Fruit fly (Drosophila melanogaster) Kc167 (cell line): ENCODE results near the gene yellow-k.

Source experiments
- Myc ChIP-seq: fragments of >200 bp; optimal IDR thresholded peaks from 2 replicates; lab custom pipeline; 2017; ENCODE audit warnings: missing external identifiers
- Sin3A ChIP-seq: fragments of >200 bp; optimal IDR thresholded peaks from 2 replicates; lab custom pipeline; 2018; ENCODE audit warnings: missing external identifiers
- h ChIP-seq: fragments of >200 bp; optimal IDR thresholded peaks from 3 replicates; lab custom pipeline; 2018; ENCODE audit warnings: missing external identifiers
- insv ChIP-seq: fragments of >200 bp; optimal IDR thresholded peaks from 3 replicates; lab custom pipeline; 2018; ENCODE audit warnings: missing external identifiers
- psq ChIP-seq: fragments of >200 bp; optimal IDR thresholded peaks from 2 replicates; lab custom pipeline; 2017; ENCODE audit warnings: missing external identifiers
- ttk ChIP-seq: sonication (Bioruptor generic); optimal IDR thresholded peaks from 2 replicates; lab custom pipeline; 2017; ENCODE audit warnings: missing external identifiers

The yellow-k gene

dm6 chr3L:15520320-15520719 lies at the start of gene yellow-k:
Gene yellow-k (plus strand): TSS chr3L:15520620.
- no peak for TF ChIP-seq h
- no peak for TF ChIP-seq Myc (lab: Kevin White, UChicago)
- no peak for TF ChIP-seq insv (lab: Kevin White, UChicago)
- no peak for TF ChIP-seq ttk (lab: Kevin White, UChicago)

dm6 chr3L:15474010-15474409 lies 46.4 kb upstream of the yellow-k start, which contains the start of gene cocoon:
Gene cocoon (minus strand): TSS chr3L:15474110.
- TF ChIP-seq psq (no peak), h (no peak), ttk (lab: Kevin White, UChicago) (no peak), Sin3A (lab: Kevin White, UChicago) (no peak), Myc (lab: Kevin White, UChicago) (no peak)

- no peak for TF ChIP-seq ttk (lab: Kevin White, UChicago)
- no peak for TF ChIP-seq h
- no peak for TF ChIP-seq Myc (lab: Kevin White, UChicago)
- TF ChIP-seq Sin3A (lab: Kevin White, UChicago) = no peak
- no peak for TF ChIP-seq psq
- TF ChIP-seq insv (lab: Kevin White, UChicago) = no peak
Measured at dm6 chr3L:15485302-15485701, 35.1 kb upstream of the yellow-k start, which contains the start of gene Ran-like. Gene Ran-like (minus strand): TSS chr3L:15485402.

dm6 chr3L:15493886-15494598 lies 26.4 kb upstream of the yellow-k start:
- TF ChIP-seq insv (lab: Kevin White, UChicago) (no peak), psq (no peak), Myc (lab: Kevin White, UChicago) (no peak), Sin3A (lab: Kevin White, UChicago) (no peak), h (no peak), ttk (lab: Kevin White, UChicago) (no peak)

- TF ChIP-seq Myc (lab: Kevin White, UChicago) (no peak), Sin3A (lab: Kevin White, UChicago) (no peak), insv (lab: Kevin White, UChicago) (no peak), h (no peak), ttk (lab: Kevin White, UChicago) (no peak), psq (no peak)
Measured at dm6 chr3L:15494599-15495271, 25.7 kb upstream of the yellow-k start.

dm6 chr3L:15495449-15495848 lies 25.0 kb upstream of the yellow-k start, which contains the start of gene CG12355:
Gene CG12355 (minus strand): TSS chr3L:15495549.
- TF ChIP-seq h = no peak

dm6 chr3L:15496274-15496673 lies 24.1 kb upstream of the yellow-k start, which contains the start of gene CG13455:
Gene CG13455 (plus strand): TSS chr3L:15496574.
- no peak for TF ChIP-seq ttk (lab: Kevin White, UChicago)
- no peak for TF ChIP-seq insv (lab: Kevin White, UChicago)
- TF ChIP-seq h = no peak
- no peak for TF ChIP-seq psq
- TF ChIP-seq Myc (lab: Kevin White, UChicago) = no peak
- TF ChIP-seq Sin3A (lab: Kevin White, UChicago) = no peak

- TF ChIP-seq psq (no peak), Myc (lab: Kevin White, UChicago) (no peak), h (no peak), ttk (lab: Kevin White, UChicago) (no peak), insv (lab: Kevin White, UChicago) (no peak), Sin3A (lab: Kevin White, UChicago) (no peak)
Measured at dm6 chr3L:15497902-15498301, 22.5 kb upstream of the yellow-k start, which contains the start of gene CG7276. Gene CG7276 (plus strand): TSS chr3L:15498202.

dm6 chr3L:15498745-15499144 lies 21.7 kb upstream of the yellow-k start, which contains the start of gene CG7275:
Gene CG7275 (plus strand): TSS chr3L:15498959.
- TF ChIP-seq Sin3A (lab: Kevin White, UChicago) = no peak
- no peak for TF ChIP-seq psq
- TF ChIP-seq h = no peak
- TF ChIP-seq Myc (lab: Kevin White, UChicago) = no peak
- no peak for TF ChIP-seq ttk (lab: Kevin White, UChicago)
- no peak for TF ChIP-seq insv (lab: Kevin White, UChicago)

dm6 chr3L:15500813-15501645 lies 19.4 kb upstream of the yellow-k start, which contains the start of gene CG7272:
Gene CG7272 (plus strand): TSS chr3L:15500938.
- no peak for TF ChIP-seq ttk (lab: Kevin White, UChicago)
- no peak for TF ChIP-seq h
- no peak for TF ChIP-seq Sin3A (lab: Kevin White, UChicago)
- TF ChIP-seq psq = no peak
- TF ChIP-seq insv (lab: Kevin White, UChicago) = no peak
- no peak for TF ChIP-seq Myc (lab: Kevin White, UChicago)

- TF ChIP-seq Sin3A (lab: Kevin White, UChicago) (no peak), ttk (lab: Kevin White, UChicago) (no peak), insv (lab: Kevin White, UChicago) (no peak), psq (no peak), Myc (lab: Kevin White, UChicago) (no peak), h (no peak)
Measured at dm6 chr3L:15501646-15501972, 18.8 kb upstream of the yellow-k start.
